Fruit fly (Drosophila melanogaster) whole organism, embryonic: Measurements from ENCODE around the gene HBS1.

Experiments
- Atf3 ChIP-seq: fragments of 200-800 bp; sonication (Bioruptor generic); optimal IDR thresholded peaks from 3 replicates; lab custom pipeline; 2016; ENCODE audit warnings: missing biosample characterization, missing genetic modification characterization
- B-H2 ChIP-seq: fragments of 200-800 bp; sonication (Bioruptor generic); optimal IDR thresholded peaks from 2 replicates; lab custom pipeline; 2018; ENCODE audit warnings: missing biosample characterization, mild to moderate bottlenecking, missing genetic modification characterization
- Bdp1 ChIP-seq: fragments of 200-800 bp; sonication (Bioruptor generic); optimal IDR thresholded peaks from 3 replicates; lab custom pipeline; 2016; ENCODE audit warnings: missing biosample characterization, missing genetic modification characterization
- CG1024 ChIP-seq: fragments of 200-800 bp; sonication (Bioruptor generic); IDR thresholded peaks from 2 replicates; pipeline ENCODE4 v1.3.6; 2022; ENCODE audit warnings: missing biosample characterization, missing genetic modification characterization
- CG10462 ChIP-seq: fragments of 200-800 bp; sonication (Bioruptor generic); optimal IDR thresholded peaks from 2 replicates; lab custom pipeline; 2016; ENCODE audit warnings: missing biosample characterization, missing genetic modification characterization
- CG11695 ChIP-seq: fragments of 200-800 bp; sonication (Bioruptor generic); IDR thresholded peaks from 3 replicates; pipeline ENCODE4 v1.3.6; 2022; ENCODE audit warnings: missing biosample characterization, missing genetic modification characterization
- CG11696 ChIP-seq: fragments of 200-800 bp; sonication (Bioruptor generic); IDR thresholded peaks from 2 replicates; pipeline ENCODE4 v1.3.6; 2022; ENCODE audit warnings: missing biosample characterization, missing genetic modification characterization
- CG1233 ChIP-seq: fragments of 200-800 bp; sonication (Bioruptor generic); optimal IDR thresholded peaks from 4 replicates; lab custom pipeline; 2018; ENCODE audit warnings: missing biosample characterization, mild to moderate bottlenecking, missing genetic modification characterization
- CG12744 ChIP-seq: fragments of 200-800 bp; sonication (Bioruptor generic); optimal IDR thresholded peaks from 2 replicates; lab custom pipeline; 2016; ENCODE audit warnings: missing biosample characterization, missing genetic modification characterization
- CG14860 ChIP-seq: fragments of 200-800 bp; sonication (Bioruptor generic); IDR thresholded peaks from 3 replicates; pipeline ENCODE4 v1.3.6; 2022; ENCODE audit warnings: missing biosample characterization, missing genetic modification characterization; ENCODE audit not compliant: partially characterized antibody
- CG1647 ChIP-seq: fragments of 200-800 bp; sonication (Bioruptor generic); optimal IDR thresholded peaks from 3 replicates; lab custom pipeline; 2016; ENCODE audit warnings: missing biosample characterization, missing genetic modification characterization
- CG16779 ChIP-seq: fragments of 200-800 bp; sonication (Bioruptor generic); IDR thresholded peaks from 2 replicates; pipeline ENCODE4 v1.3.6; 2022; ENCODE audit warnings: missing biosample characterization, missing genetic modification characterization
- CG17361 ChIP-seq: fragments of 200-800 bp; sonication (Bioruptor generic); IDR thresholded peaks from 3 replicates; pipeline ENCODE4 v1.3.6; 2022; ENCODE audit warnings: missing biosample characterization, missing genetic modification characterization
- CG18011 ChIP-seq: fragments of 200-800 bp; sonication (Bioruptor generic); optimal IDR thresholded peaks from 2 replicates; lab custom pipeline; 2017; ENCODE audit warnings: missing biosample characterization, missing genetic modification characterization, mild to moderate bottlenecking, moderate library complexity, missing genotype
- CG2116 ChIP-seq: fragments of 200-800 bp; sonication (Bioruptor generic); optimal IDR thresholded peaks from 3 replicates; lab custom pipeline; 2018; ENCODE audit warnings: missing biosample characterization, mild to moderate bottlenecking, missing genetic modification characterization
- CG2889 ChIP-seq: fragments of 200-800 bp; sonication (Bioruptor generic); IDR thresholded peaks from 3 replicates; pipeline ENCODE4 v1.3.6; 2022; ENCODE audit warnings: missing biosample characterization, missing genetic modification characterization
- CG30431 ChIP-seq: fragments of 200-800 bp; sonication (Bioruptor generic); optimal IDR thresholded peaks from 2 replicates; lab custom pipeline; 2017; ENCODE audit warnings: missing biosample characterization, missing genetic modification characterization
- CG3065 ChIP-seq: fragments of 200-800 bp; sonication (Bioruptor generic); optimal IDR thresholded peaks from 2 replicates; lab custom pipeline; 2016; ENCODE audit warnings: missing biosample characterization, missing genetic modification characterization
- CG3407 ChIP-seq: fragments of 200-800 bp; sonication (Bioruptor generic); optimal IDR thresholded peaks from 2 replicates; lab custom pipeline; 2018; ENCODE audit warnings: missing biosample characterization, mild to moderate bottlenecking, missing genetic modification characterization
- CG4617 ChIP-seq: fragments of 200-800 bp; sonication (Bioruptor generic); optimal IDR thresholded peaks from 3 replicates; lab custom pipeline; 2016; ENCODE audit warnings: missing biosample characterization, missing genetic modification characterization, borderline replicate concordance
- CG4707 ChIP-seq: fragments of 200-800 bp; sonication (Bioruptor generic); optimal IDR thresholded peaks from 2 replicates; lab custom pipeline; 2018; ENCODE audit warnings: missing biosample characterization, mild to moderate bottlenecking, missing genetic modification characterization, moderate library complexity
- CG4730 ChIP-seq: fragments of 200-800 bp; sonication (Bioruptor generic); IDR thresholded peaks from 2 replicates; pipeline ENCODE4 v1.3.6; 2022; ENCODE audit warnings: missing biosample characterization, missing genetic modification characterization
- CG6683 ChIP-seq: fragments of 200-800 bp; sonication (Bioruptor generic); optimal IDR thresholded peaks from 2 replicates; lab custom pipeline; 2017; ENCODE audit warnings: missing biosample characterization, mild to moderate bottlenecking, missing genetic modification characterization, missing genetic modification reagents
- CG7786 ChIP-seq: fragments of 200-800 bp; sonication (Bioruptor generic); optimal IDR thresholded peaks from 2 replicates; lab custom pipeline; 2016; ENCODE audit warnings: missing biosample characterization, missing genetic modification characterization
- CG8765 ChIP-seq: fragments of 200-800 bp; sonication (Bioruptor generic); IDR thresholded peaks from 2 replicates; pipeline ENCODE4 v1.3.6; 2022; ENCODE audit warnings: missing biosample characterization, missing genetic modification characterization
- CG9437 ChIP-seq: fragments of 200-800 bp; sonication (Bioruptor generic); optimal IDR thresholded peaks from 2 replicates; lab custom pipeline; 2018; ENCODE audit warnings: missing biosample characterization, mild to moderate bottlenecking, missing genetic modification characterization
- CG9817 ChIP-seq: fragments of 200-800 bp; sonication (Bioruptor generic); optimal IDR thresholded peaks from 2 replicates; lab custom pipeline; 2018; ENCODE audit warnings: missing biosample characterization, mild to moderate bottlenecking, missing genetic modification characterization, moderate library complexity
- Dref ChIP-seq: fragments of 200-800 bp; sonication (Bioruptor generic); IDR thresholded peaks from 2 replicates; pipeline ENCODE4 v1.3.6; 2022; ENCODE audit warnings: missing biosample characterization, missing genetic modification characterization
- E2f2 ChIP-seq: fragments of 200-800 bp; sonication (Bioruptor generic); IDR thresholded peaks from 2 replicates; pipeline ENCODE4 v1.3.6; 2022; ENCODE audit warnings: missing biosample characterization, missing genetic modification characterization
- Elba2 ChIP-seq: fragments of 200-800 bp; sonication (Bioruptor generic); optimal IDR thresholded peaks from 3 replicates; lab custom pipeline; 2016; ENCODE audit warnings: missing biosample characterization, missing genetic modification characterization
- GATAe ChIP-seq: fragments of 200-800 bp; sonication (Bioruptor generic); conservative IDR thresholded peaks from 2 replicates; pipeline ENCODE4 v1.3.6; 2022; ENCODE audit warnings: missing biosample characterization, missing genetic modification characterization
- MTF-1 ChIP-seq: fragments of 200-800 bp; sonication (Bioruptor generic); optimal IDR thresholded peaks from 2 replicates; lab custom pipeline; 2018; ENCODE audit warnings: missing biosample characterization, mild to moderate bottlenecking, missing genetic modification characterization, borderline replicate concordance
- NC2α ChIP-seq: fragments of 200-800 bp; sonication (Bioruptor generic); optimal IDR thresholded peaks from 2 replicates; lab custom pipeline; 2016; ENCODE audit warnings: missing biosample characterization, missing genetic modification characterization
- Nf-YA ChIP-seq: fragments of 200-800 bp; sonication (Bioruptor generic); IDR thresholded peaks from 2 replicates; pipeline ENCODE4 v1.3.6; 2022; ENCODE audit warnings: missing biosample characterization, missing genetic modification characterization
- Scr ChIP-seq: fragments of 200-800 bp; sonication (Bioruptor generic); IDR thresholded peaks from 2 replicates; pipeline ENCODE4 v1.3.6; 2022; ENCODE audit warnings: missing biosample characterization, missing genetic modification characterization; ENCODE audit not compliant: partially characterized antibody
- crp ChIP-seq, 2 experiments: fragments of 200-800 bp; sonication (Bioruptor generic); optimal IDR thresholded peaks; 2 replicates in 1 of 2; 3 replicates in 1 of 2; lab custom pipeline; 2017; ENCODE audit warnings: missing biosample characterization in 2 of 2, missing genetic modification characterization in 2 of 2, mild to moderate bottlenecking in 1 of 2, moderate library complexity in 1 of 2
- cwo ChIP-seq: fragments of 200-800 bp; sonication (Bioruptor generic); optimal IDR thresholded peaks from 3 replicates; lab custom pipeline; 2017; ENCODE audit warnings: missing biosample characterization, missing genetic modification characterization, mild to moderate bottlenecking, moderate library complexity, missing genetic modification reagents
- dimm ChIP-seq: fragments of 200-800 bp; sonication (Bioruptor generic); IDR thresholded peaks from 2 replicates; pipeline ENCODE4 v1.3.6; 2022; ENCODE audit warnings: missing biosample characterization, missing genetic modification characterization
- fu2 ChIP-seq: fragments of 200-800 bp; sonication (Bioruptor generic); optimal IDR thresholded peaks from 2 replicates; lab custom pipeline; 2016; ENCODE audit warnings: missing biosample characterization, missing genetic modification characterization
- gcm2 ChIP-seq: fragments of 200-800 bp; sonication (Bioruptor generic); optimal IDR thresholded peaks from 2 replicates; lab custom pipeline; 2016; ENCODE audit warnings: missing biosample characterization, missing genetic modification characterization
- gfzf ChIP-seq: fragments of 200-800 bp; sonication (Bioruptor generic); optimal IDR thresholded peaks from 2 replicates; lab custom pipeline; 2016; ENCODE audit warnings: missing biosample characterization, mild to moderate bottlenecking, missing genetic modification characterization, moderate library complexity
- gsb ChIP-seq: fragments of 200-800 bp; sonication (Bioruptor generic); IDR thresholded peaks from 2 replicates; pipeline ENCODE4 v1.3.6; 2022; ENCODE audit warnings: missing biosample characterization, missing genetic modification characterization
- klu ChIP-seq: fragments of 200-800 bp; sonication (Bioruptor generic); IDR thresholded peaks from 2 replicates; pipeline ENCODE4 v1.3.6; 2022; ENCODE audit warnings: missing biosample characterization, missing genetic modification characterization
- odd ChIP-seq: fragments of 200-800 bp; sonication (Bioruptor generic); optimal IDR thresholded peaks from 2 replicates; lab custom pipeline; 2017; ENCODE audit warnings: missing biosample characterization, mild to moderate bottlenecking, missing genetic modification characterization
- pita ChIP-seq: fragments of 200-800 bp; sonication (Bioruptor generic); optimal IDR thresholded peaks from 2 replicates; lab custom pipeline; 2017; ENCODE audit warnings: missing biosample characterization, mild to moderate bottlenecking, missing genetic modification characterization
- psq ChIP-seq: fragments of 200-800 bp; sonication (Bioruptor generic); optimal IDR thresholded peaks from 2 replicates; lab custom pipeline; 2017; ENCODE audit warnings: missing biosample characterization, missing genetic modification characterization
- pzg ChIP-seq: fragments of 200-800 bp; sonication (Bioruptor generic); optimal IDR thresholded peaks from 3 replicates; lab custom pipeline; 2018; ENCODE audit warnings: missing biosample characterization, mild to moderate bottlenecking, missing genetic modification characterization, moderate library complexity
- slbo ChIP-seq: fragments of 200-800 bp; sonication (Bioruptor generic); IDR thresholded peaks from 2 replicates; pipeline ENCODE4 v1.3.6; 2022; ENCODE audit warnings: missing biosample characterization, missing genetic modification characterization
- tio ChIP-seq: fragments of 200-800 bp; sonication (Bioruptor generic); optimal IDR thresholded peaks from 2 replicates; lab custom pipeline; 2017; ENCODE audit warnings: missing biosample characterization, missing genetic modification characterization, inconsistent platforms
- toy ChIP-seq: fragments of 200-800 bp; sonication (Bioruptor generic); IDR thresholded peaks from 2 replicates; pipeline ENCODE4 v1.3.6; 2022; ENCODE audit warnings: missing biosample characterization, missing genetic modification characterization
- zen ChIP-seq: fragments of 200-800 bp; sonication (Bioruptor generic); optimal IDR thresholded peaks from 3 replicates; lab custom pipeline; 2018; ENCODE audit warnings: missing biosample characterization, mild to moderate bottlenecking, missing genetic modification characterization, moderate library complexity

The HBS1 gene

DNA sequence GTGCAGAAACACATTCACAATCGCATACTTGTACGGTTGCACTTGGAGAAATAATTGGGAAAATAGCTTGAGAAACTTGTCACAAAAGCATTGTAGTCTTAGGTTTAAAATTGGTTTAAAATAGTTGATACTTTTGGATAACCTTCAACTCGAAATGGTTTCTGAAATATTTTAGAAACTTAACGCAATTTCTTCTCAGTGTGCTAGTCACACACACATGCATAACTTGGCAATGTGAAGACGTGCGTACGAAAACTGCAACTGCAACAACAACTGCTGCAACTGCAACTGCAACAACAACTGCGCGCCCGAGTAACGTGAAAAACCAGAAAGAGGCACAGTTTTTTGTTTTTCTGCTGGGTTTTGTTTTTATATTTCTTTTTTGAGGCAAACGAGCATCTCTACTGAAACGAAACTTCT is 21.1 kb upstream of the HBS1 start (continued):
- TF ChIP-seq Nf-YA (GFP tag; lab: Robert Waterston, UW) (peak; percentile 76), CG3407 (peak; percentile 77), B-H2 (GFP tag; lab: Kevin White, UChicago) (no peak), NC2α (GFP tag; lab: Kevin White, UChicago) (peak; percentile 61), CG12744 (GFP tag; lab: Kevin White, UChicago) (peak; percentile 78), gcm2 (GFP tag; lab: Kevin White, UChicago) (peak; percentile 54), fu2 (peak; percentile 39), CG30431 (peak; percentile 76), Bdp1 (GFP tag; lab: Kevin White, UChicago) (peak; percentile 70), CG4617 (peak; percentile 32), gsb (GFP tag; lab: Robert Waterston, UW) (0 out of 2 replicates have a peak, but pooled peaks have one; percentile 26), CG18011 (GFP tag; lab: Kevin White, UChicago) (peak; percentile 26), pzg (no peak), CG16779 (GFP tag; lab: Robert Waterston, UW) (no peak), dimm (GFP tag; lab: Robert Waterston, UW) (peak; percentile 80), gfzf (no peak), CG4730 (GFP tag; lab: Robert Waterston, UW) (peak; percentile 76), crp (GFP tag; optimal IDR thresholded peaks at IDR 0.05; lab: Kevin White, UChicago) (peak in 1 of 2 experiments; percentile 28), CG17361 (peak; percentile 83), CG14860 (GFP tag; lab: Robert Waterston, UW) (no peak), klu (GFP tag; lab: Robert Waterston, UW) (peak; percentile 46), CG2116 (peak; percentile 23), Elba2 (GFP tag; lab: Kevin White, UChicago) (peak; percentile 83), CG6683 (GFP tag; lab: Kevin White, UChicago) (no peak), CG9437 (GFP tag; lab: Kevin White, UChicago) (peak; percentile 72), toy (no peak), CG1024 (GFP tag; lab: Robert Waterston, UW) (peak; percentile 86), CG3065 (GFP tag; lab: Kevin White, UChicago) (peak; percentile 45), Atf3 (GFP tag; lab: Kevin White, UChicago) (peak; percentile 82), GATAe (GFP tag; lab: Robert Waterston, UW) (no peak), CG7786 (peak; percentile 76), CG2889 (peak; percentile 67; the same call in 2 of the 3 replicates), psq (GFP tag; lab: Kevin White, UChicago) (peak; percentile 50), tio (GFP tag; lab: Kevin White, UChicago) (peak; percentile 77), CG8765 (GFP tag; lab: Robert Waterston, UW) (peak; percentile 91), CG11695 (peak; percentile 70), slbo (GFP tag; lab: Robert Waterston, UW) (peak; percentile 64; the same call in 1 of the 2 replicates), MTF-1 (peak; percentile 82), CG1233 (GFP tag; lab: Kevin White, UChicago) (peak; percentile 80), cwo (GFP tag; lab: Kevin White, UChicago) (peak; percentile 41), CG11696 (GFP tag; lab: Robert Waterston, UW) (peak; percentile 73), pita (no peak), odd (GFP tag; lab: Kevin White, UChicago) (peak; percentile 55), Dref (GFP tag; lab: Robert Waterston, UW) (no peak), CG4707 (GFP tag; lab: Kevin White, UChicago) (peak; percentile 72), CG9817 (tag; lab: Kevin White, UChicago) (peak; percentile 56), E2f2 (peak; percentile 54; the same call in 1 of the 2 replicates), zen (peak; percentile 97), Scr (GFP tag; lab: Robert Waterston, UW) (no peak), CG1647 (GFP tag; lab: Kevin White, UChicago) (peak; percentile 73), CG10462 (GFP tag; lab: Kevin White, UChicago) (peak; percentile 81)
